Worm (Caenorhabditis elegans): ENCODE results near the gene lin-14.

ce11 chrX:11427550-11427949 lies 37.8 kb upstream of the lin-14 start:
- TF ChIP-seq elt-4 (tag; optimal IDR thresholded peaks at IDR 0.05) (no peak), lin-11 (tag; optimal IDR thresholded peaks at IDR 0.05) (no peak), rnt-1 (tag; optimal IDR thresholded peaks at IDR 0.05) (no peak), ceh-22 (tag; optimal IDR thresholded peaks at IDR 0.05) (no peak), ama-1 (optimal IDR thresholded peaks at IDR 0.05) (no peak), pqm-1 (tag; optimal IDR thresholded peaks at IDR 0.05) (no peak), hlh-6 (tag; optimal IDR thresholded peaks at IDR 0.05) (no peak), ceh-9 (tag; optimal IDR thresholded peaks at IDR 0.05) (no peak), ceh-19 (GFP tag; optimal IDR thresholded peaks at IDR 0.05) (no peak)
